Worm (Caenorhabditis elegans) whole organism, L2 larva: ENCODE data around the gene grl-29.

Experiments
- C34F6.9 ChIP-seq: fragments of 150-350 bp; optimal IDR thresholded peaks from 2 replicates; lab custom pipeline; 2014; ENCODE audit warnings: missing biosample characterization, missing genetic modification characterization
- Y55F3AM.14 ChIP-seq: fragments of 200-800 bp; sonication (Bioruptor generic); optimal IDR thresholded peaks from 2 replicates; lab custom pipeline; 2018; ENCODE audit warnings: mild to moderate bottlenecking, missing genetic modification characterization, missing compliant biosample characterization
- ZK546.5 ChIP-seq: sonication (generic microtip); optimal IDR thresholded peaks from 2 replicates; lab custom pipeline; 2017; ENCODE audit warnings: missing biosample characterization, missing genetic modification characterization
- alr-1 ChIP-seq: fragments of 150-350 bp; optimal IDR thresholded peaks from 2 replicates; lab custom pipeline; 2014; ENCODE audit warnings: missing biosample characterization, missing genetic modification characterization
- aly-2 ChIP-seq: fragments of 150-350 bp; optimal IDR thresholded peaks from 2 replicates; lab custom pipeline; 2014; ENCODE audit warnings: missing biosample characterization, missing genetic modification characterization
- ama-1 ChIP-seq: fragments of 150-350 bp; optimal IDR thresholded peaks from 2 replicates; lab custom pipeline; 2018; ENCODE audit warnings: inconsistent platforms
- ceh-82 ChIP-seq: fragments of 150-350 bp; optimal IDR thresholded peaks from 2 replicates; lab custom pipeline; 2014; ENCODE audit warnings: missing biosample characterization, missing genetic modification characterization
- crh-2 ChIP-seq: sonication (generic microtip); optimal IDR thresholded peaks from 2 replicates; lab custom pipeline; 2017; ENCODE audit warnings: missing biosample characterization, missing genetic modification characterization
- dmd-4 ChIP-seq: sonication (generic microtip); optimal IDR thresholded peaks from 2 replicates; lab custom pipeline; 2017; ENCODE audit warnings: missing biosample characterization, missing genetic modification characterization
- egl-27 ChIP-seq: sonication (generic microtip); optimal IDR thresholded peaks from 3 replicates; lab custom pipeline; 2017; ENCODE audit warnings: missing biosample characterization, missing genetic modification reagents, missing genetic modification characterization
- elt-1 ChIP-seq: fragments of 150-350 bp; optimal IDR thresholded peaks from 2 replicates; lab custom pipeline; 2014; ENCODE audit warnings: missing biosample characterization, missing genetic modification characterization
- elt-3 ChIP-seq: sonication (generic microtip); optimal IDR thresholded peaks from 2 replicates; lab custom pipeline; 2017; ENCODE audit warnings: missing biosample characterization, missing genetic modification characterization
- gmeb-1 ChIP-seq: fragments of 150-350 bp; optimal IDR thresholded peaks from 2 replicates; lab custom pipeline; 2014; ENCODE audit warnings: missing biosample characterization, missing genetic modification characterization
- lin-11 ChIP-seq: fragments of 150-350 bp; sonication (generic microtip); optimal IDR thresholded peaks from 2 replicates; lab custom pipeline; 2014; ENCODE audit warnings: missing biosample characterization, missing genetic modification characterization, inconsistent platforms, mixed read lengths
- lin-13 ChIP-seq: fragments of 150-350 bp; optimal IDR thresholded peaks from 2 replicates; lab custom pipeline; 2014; ENCODE audit warnings: missing biosample characterization, missing genetic modification reagents, missing genetic modification characterization
- mab-5 ChIP-seq: fragments of 150-350 bp; optimal IDR thresholded peaks from 2 replicates; lab custom pipeline; 2014; ENCODE audit warnings: missing biosample characterization, missing genetic modification characterization
- mbf-1 ChIP-seq: sonication (generic microtip); optimal IDR thresholded peaks from 2 replicates; lab custom pipeline; 2017; ENCODE audit warnings: missing biosample characterization, missing genetic modification characterization
- mdl-1 ChIP-seq, 2 experiments: fragments of 150-350 bp in 1 of 2; sonication (generic microtip) in 1 of 2; optimal IDR thresholded peaks; 2 replicates each; lab custom pipeline; 2017; ENCODE audit warnings: missing biosample characterization in 2 of 2, missing genetic modification characterization in 2 of 2
- nhr-10 ChIP-seq: sonication (generic microtip); optimal IDR thresholded peaks from 2 replicates; lab custom pipeline; 2017; ENCODE audit warnings: missing biosample characterization, missing genetic modification characterization
- nhr-11 ChIP-seq: fragments of 150-350 bp; optimal IDR thresholded peaks from 2 replicates; lab custom pipeline; 2014; ENCODE audit warnings: missing biosample characterization, missing genetic modification characterization
- nhr-12 ChIP-seq: fragments of 150-350 bp; optimal IDR thresholded peaks from 2 replicates; lab custom pipeline; 2014; ENCODE audit warnings: missing biosample characterization, missing genetic modification characterization
- nhr-21 ChIP-seq: fragments of 150-350 bp; optimal IDR thresholded peaks from 2 replicates; lab custom pipeline; 2014; ENCODE audit warnings: missing biosample characterization, missing genetic modification characterization
- nhr-23 ChIP-seq: fragments of 150-350 bp; optimal IDR thresholded peaks from 2 replicates; lab custom pipeline; 2014; ENCODE audit warnings: missing biosample characterization, missing genetic modification reagents, missing genetic modification characterization
- nhr-237 ChIP-seq: fragments of 150-350 bp; optimal IDR thresholded peaks from 2 replicates; lab custom pipeline; 2014; ENCODE audit warnings: missing biosample characterization, missing genetic modification characterization
- nhr-25 ChIP-seq: fragments of 150-350 bp; sonication (generic microtip); optimal IDR thresholded peaks from 3 replicates; lab custom pipeline; 2014; ENCODE audit warnings: missing biosample characterization, missing genetic modification characterization
- nhr-6 ChIP-seq: fragments of 150-350 bp; optimal IDR thresholded peaks from 2 replicates; lab custom pipeline; 2014; ENCODE audit warnings: missing biosample characterization, missing genetic modification characterization
- nhr-77 ChIP-seq: fragments of 150-350 bp; optimal IDR thresholded peaks from 2 replicates; lab custom pipeline; 2014; ENCODE audit warnings: missing biosample characterization, missing genetic modification characterization
- peb-1 ChIP-seq: fragments of 150-350 bp; optimal IDR thresholded peaks from 2 replicates; lab custom pipeline; 2014; ENCODE audit warnings: missing biosample characterization, missing genetic modification characterization
- sem-4 ChIP-seq: fragments of 150-350 bp; optimal IDR thresholded peaks from 2 replicates; lab custom pipeline; 2014; ENCODE audit warnings: missing biosample characterization, missing genetic modification reagents, missing genetic modification characterization
- sma-9 ChIP-seq, 2 experiments: fragments of 150-350 bp in 1 of 2; sonication (generic microtip) in 1 of 2; optimal IDR thresholded peaks; 2 replicates each; lab custom pipeline; 2014 to 2016; ENCODE audit warnings: missing genetic modification characterization in 2 of 2, mild to moderate bottlenecking in 1 of 2, missing biosample characterization in 1 of 2, missing compliant biosample characterization in 1 of 2, missing genetic modification reagents in 1 of 2, moderate library complexity in 1 of 2
- snpc-4 ChIP-seq: fragments of 150-350 bp; optimal IDR thresholded peaks from 2 replicates; lab custom pipeline; 2014; ENCODE audit warnings: missing biosample characterization, missing genetic modification characterization
- unc-55 ChIP-seq: fragments of 150-350 bp; sonication (generic microtip); optimal IDR thresholded peaks from 3 replicates; lab custom pipeline; 2014; ENCODE audit warnings: missing biosample characterization, missing genetic modification reagents, missing genetic modification characterization
- zag-1 ChIP-seq: fragments of 150-350 bp; optimal IDR thresholded peaks from 2 replicates; lab custom pipeline; 2014; ENCODE audit warnings: missing biosample characterization, missing genetic modification characterization
- ztf-1 ChIP-seq: fragments of 200-800 bp; sonication (Bioruptor generic); conservative IDR thresholded peaks from 2 replicates; pipeline ENCODE4 v1.3.6; 2022; ENCODE audit warnings: missing genetic modification characterization, missing compliant biosample characterization
- ztf-11 ChIP-seq: sonication (generic microtip); optimal IDR thresholded peaks from 2 replicates; lab custom pipeline; 2017; ENCODE audit warnings: missing biosample characterization, missing genetic modification characterization
- ztf-4 ChIP-seq: fragments of 150-350 bp; optimal IDR thresholded peaks from 2 replicates; lab custom pipeline; 2014; ENCODE audit warnings: missing biosample characterization, missing genetic modification characterization

Gene grl-29

ce11 chrV:3526882-3527281, 28.2 kb downstream of the grl-29 start, which contains the start of gene str-260:
Gene str-260, plus strand, starts transcription at chrV:3527182.
- TF ChIP-seq nhr-12 (tag; lab: Kevin White, UChicago) = no peak
- no peak for TF ChIP-seq lin-11 (tag; lab: Kevin White, UChicago)
- TF ChIP-seq mab-5 = no peak
- TF ChIP-seq C34F6.9 (tag; lab: Kevin White, UChicago) = no peak

- TF ChIP-seq snpc-4 (no peak), nhr-237 (tag; lab: Kevin White, UChicago) (no peak), C34F6.9 (tag; lab: Kevin White, UChicago) (no peak), nhr-10 (no peak), lin-13 (GFP tag; lab: Kevin White, UChicago) (no peak)
- TF ChIP-seq, all 48 proteins: peak for 0
These were observed 30.1 kb downstream of the grl-29 start, which contains the start of gene T24A6.7 for ce11 chrV:3524970-3525369. Gene T24A6.7, plus strand, starts transcription at chrV:3525270.

ce11 chrV:3523262-3523661, 31.8 kb downstream of the grl-29 start, which contains the start of gene irg-1:
Gene irg-1, plus strand, starts transcription at chrV:3523587.
- TF ChIP-seq aly-2 (tag; lab: Kevin White, UChicago) = no peak
- TF ChIP-seq sma-9 (GFP tag; optimal IDR thresholded peaks at IDR 0.05; lab: Kevin White, UChicago) = no peak
- no peak for TF ChIP-seq sma-9 (tag; optimal IDR thresholded peaks at IDR 0.05; lab: Kevin White, UChicago)
- TF ChIP-seq nhr-77 (tag; lab: Kevin White, UChicago) = no peak
- TF ChIP-seq mbf-1 (tag; lab: Kevin White, UChicago) = no peak
- no peak for TF ChIP-seq gmeb-1 (tag; lab: Kevin White, UChicago)
- no peak for TF ChIP-seq nhr-10
- TF ChIP-seq crh-2 (tag; lab: Kevin White, UChicago) = no peak
- TF ChIP-seq alr-1 = no peak
- no peak for TF ChIP-seq nhr-11 (tag; lab: Kevin White, UChicago)
- no peak for TF ChIP-seq peb-1 (tag; lab: Kevin White, UChicago)
- no peak for TF ChIP-seq sem-4 (tag; lab: Kevin White, UChicago)
- no peak for TF ChIP-seq ama-1 (lab: Kevin White, UChicago)
- TF ChIP-seq egl-27 (tag; lab: Kevin White, UChicago) = no peak
- TF ChIP-seq ztf-11 (tag; lab: Kevin White, UChicago) = no peak
- TF ChIP-seq zag-1 = no peak
- no peak for TF ChIP-seq lin-13 (GFP tag; lab: Kevin White, UChicago)
- no peak for TF ChIP-seq nhr-237 (tag; lab: Kevin White, UChicago)
- no peak for TF ChIP-seq snpc-4
- TF ChIP-seq unc-55 = no peak
- no peak for TF ChIP-seq mdl-1 (tag; optimal IDR thresholded peaks at IDR 0.05; lab: Kevin White, UChicago)

DNA sequence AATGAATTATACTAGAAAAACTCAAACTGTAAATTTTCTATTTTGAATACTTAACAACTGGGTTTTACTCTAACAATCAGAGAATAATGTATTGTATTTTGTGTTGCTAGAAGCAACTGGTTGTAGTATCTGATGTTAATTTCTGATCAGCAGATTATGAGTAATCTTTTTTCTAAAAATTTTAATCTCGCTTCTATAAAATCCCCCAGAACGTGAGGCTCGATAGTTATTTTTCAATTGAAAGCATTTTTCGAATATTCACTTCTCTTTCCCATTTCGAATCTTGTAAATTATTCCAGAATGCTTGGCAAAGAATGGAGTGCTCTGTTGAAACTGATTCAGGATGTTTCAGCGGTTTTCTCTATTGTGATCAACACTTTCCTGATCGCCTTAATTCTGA, 37.1 kb downstream of the grl-29 start, which contains the start of gene str-227:
Gene str-227 (plus strand): TSS at position 301 of the 400 bp plus-strand sequence.
- TF ChIP-seq nhr-25 (tag; lab: Kevin White, UChicago) = no peak
- TF ChIP-seq, all 48 proteins: peak for 0

DNA sequence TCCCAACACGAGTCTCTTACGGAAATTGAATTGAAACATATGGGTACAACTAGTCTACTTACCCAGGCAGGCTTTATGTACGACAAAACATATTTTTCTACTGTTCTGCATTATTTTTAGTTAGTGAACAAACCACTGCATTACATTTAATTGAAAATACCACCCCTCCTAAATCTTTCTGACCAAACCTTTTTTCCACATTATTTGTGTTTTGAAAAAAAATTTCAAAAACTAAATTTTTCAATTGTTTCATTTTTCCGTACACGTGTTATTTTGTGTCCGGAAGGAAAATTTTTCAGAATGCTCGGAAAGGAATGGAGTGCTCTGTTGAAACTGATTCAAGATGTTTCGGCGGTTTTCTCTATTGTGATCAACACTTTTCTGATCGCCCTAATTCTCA, 42.7 kb downstream of the grl-29 start, which contains the start of gene str-226:
Gene str-226 (plus strand): TSS at position 301 of the 400 bp plus-strand sequence.
- TF ChIP-seq zag-1 (no peak), dmd-4 (tag; lab: Kevin White, UChicago) (no peak), ceh-82 (tag; lab: Kevin White, UChicago) (no peak), nhr-25 (tag; lab: Kevin White, UChicago) (no peak), elt-1 (tag; lab: Kevin White, UChicago) (no peak), mdl-1 (tag; optimal IDR thresholded peaks at IDR 0.05; lab: Kevin White, UChicago) (no peak)

DNA sequence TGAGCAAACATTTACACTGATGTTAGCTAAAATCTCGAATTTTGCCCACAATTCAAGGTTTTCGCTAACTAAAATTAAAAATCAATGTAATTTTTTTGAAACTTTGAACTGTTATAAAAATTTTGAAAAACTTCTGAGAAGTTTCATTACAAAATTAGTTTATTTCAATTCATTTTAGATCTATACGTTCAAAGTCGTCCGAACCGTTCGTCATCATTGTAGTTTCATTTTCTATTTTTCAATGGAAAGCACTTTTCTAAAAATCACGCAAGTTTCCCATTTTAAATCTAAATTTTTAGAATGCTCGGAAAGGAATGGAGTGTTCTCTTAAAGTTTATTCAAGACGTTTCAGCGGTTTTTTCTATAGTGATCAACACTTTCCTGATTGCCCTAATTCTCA, 45.2 kb downstream of the grl-29 start, which contains the start of gene str-228:
Gene str-228 (plus strand): TSS at position 301 of the 400 bp plus-strand sequence.
- TF ChIP-seq ama-1 (lab: Kevin White, UChicago) = no peak
- TF ChIP-seq nhr-237 (tag; lab: Kevin White, UChicago) = no peak
- no peak for TF ChIP-seq ZK546.5 (tag; lab: Kevin White, UChicago)
- no peak for TF ChIP-seq ceh-82 (tag; lab: Kevin White, UChicago)
- TF ChIP-seq nhr-23 (tag; lab: Kevin White, UChicago) = no peak
- no peak for TF ChIP-seq elt-3
- TF ChIP-seq crh-2 (tag; lab: Kevin White, UChicago) = no peak
- TF ChIP-seq nhr-21 (tag; lab: Kevin White, UChicago) = no peak
- no peak for TF ChIP-seq ztf-1 (GFP tag; lab: Robert Waterston, UW)
- TF ChIP-seq ztf-4 (tag; lab: Kevin White, UChicago) = no peak
- no peak for TF ChIP-seq Y55F3AM.14
- TF ChIP-seq nhr-6 (tag; lab: Kevin White, UChicago) = no peak
- no peak for TF ChIP-seq dmd-4 (tag; lab: Kevin White, UChicago)
- no peak for TF ChIP-seq snpc-4
